Worm (Caenorhabditis elegans) whole organism, late embryonic: Measurements from ENCODE around the gene F58B4.7.

Experiments used
- C38D4.7 ChIP-seq: fragments of 200-800 bp; sonication (Bioruptor generic); optimal IDR thresholded peaks from 2 replicates; lab custom pipeline; 2018; ENCODE audit warnings: mild to moderate bottlenecking, missing genetic modification characterization, moderate library complexity, missing compliant biosample characterization
- K02D7.2 ChIP-seq: sonication (generic microtip); optimal IDR thresholded peaks from 2 replicates; lab custom pipeline; 2017; ENCODE audit warnings: mild to moderate bottlenecking, missing genetic modification characterization, missing compliant biosample characterization
- K09A11.1 ChIP-seq: sonication (generic microtip); optimal IDR thresholded peaks from 2 replicates; lab custom pipeline; 2017; ENCODE audit warnings: antibody characterized with exemption, mild to moderate bottlenecking, missing genetic modification characterization, missing compliant biosample characterization; ENCODE audit not compliant: insufficient read depth
- ama-1 ChIP-seq: fragments of 150-350 bp; optimal IDR thresholded peaks from 2 replicates; lab custom pipeline; 2014
- ceh-9 ChIP-seq: sonication (generic microtip); optimal IDR thresholded peaks from 2 replicates; lab custom pipeline; 2016; ENCODE audit warnings: mild to moderate bottlenecking, missing genetic modification characterization, inconsistent platforms, missing compliant biosample characterization
- elt-2 ChIP-seq: sonication (generic microtip); optimal IDR thresholded peaks from 2 replicates; lab custom pipeline; 2016; ENCODE audit warnings: missing genetic modification reagents, missing genetic modification characterization, missing compliant biosample characterization
- fkh-10 ChIP-seq: fragments of 150-350 bp; optimal IDR thresholded peaks from 2 replicates; lab custom pipeline; 2014; ENCODE audit warnings: missing biosample characterization, missing genetic modification reagents, missing genetic modification characterization
- hlh-8 ChIP-seq: sonication (generic microtip); optimal IDR thresholded peaks from 2 replicates; lab custom pipeline; 2016; ENCODE audit warnings: missing genotype, missing genetic modification characterization, missing compliant biosample characterization
- lin-11 ChIP-seq: fragments of 200-800 bp; sonication (Bioruptor generic); optimal IDR thresholded peaks from 2 replicates; lab custom pipeline; 2018; ENCODE audit warnings: mild to moderate bottlenecking, missing genetic modification characterization, missing compliant biosample characterization
- pha-4 ChIP-seq: fragments of 150-350 bp; optimal IDR thresholded peaks from 2 replicates; lab custom pipeline; 2018; ENCODE audit warnings: missing biosample characterization, missing genetic modification reagents, missing genetic modification characterization
- pqm-1 ChIP-seq: sonication (generic microtip); optimal IDR thresholded peaks from 2 replicates; lab custom pipeline; 2016; ENCODE audit warnings: missing genetic modification characterization, missing compliant biosample characterization
- unc-86 ChIP-seq: sonication (generic microtip); optimal IDR thresholded peaks from 2 replicates; lab custom pipeline; 2016; ENCODE audit warnings: missing genetic modification characterization, missing compliant biosample characterization

DNA sequence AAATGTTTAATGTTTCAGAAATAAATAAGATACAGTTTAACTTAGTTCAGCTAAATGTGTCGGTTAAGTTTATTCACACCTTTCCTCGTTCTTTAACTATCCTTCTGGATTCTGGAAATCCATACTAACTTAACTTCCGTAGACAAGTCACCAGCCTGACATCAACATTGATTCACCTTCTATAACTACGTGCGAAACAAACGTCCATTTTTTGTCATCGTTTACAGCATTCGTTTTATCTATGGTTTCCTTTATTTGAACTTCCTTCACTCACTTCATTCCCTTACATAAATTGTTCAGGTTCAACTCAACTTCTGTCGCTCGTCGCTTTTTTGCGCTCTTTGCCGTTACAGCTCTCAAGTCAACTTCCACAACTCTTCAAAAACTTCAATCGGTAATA is 18.0 kb upstream of the F58B4.7 start, which contains the start of gene F17C11.26:
- no peak for TF ChIP-seq K02D7.2 (tag; lab: Kevin White, UChicago)
- TF ChIP-seq fkh-10 (GFP tag; lab: Kevin White, UChicago): no peak
- TF ChIP-seq ceh-9 (tag; lab: Kevin White, UChicago): no peak
- TF ChIP-seq unc-86 (tag; lab: Kevin White, UChicago): no peak
- TF ChIP-seq C38D4.7 (GFP tag; lab: Kevin White, UChicago): no peak
- no peak for TF ChIP-seq ama-1 (lab: Kevin White, UChicago)
- no peak for TF ChIP-seq elt-2
- TF ChIP-seq K09A11.1: no peak
- TF ChIP-seq hlh-8 (tag; lab: Kevin White, UChicago): no peak
- no peak for TF ChIP-seq pqm-1
- TF ChIP-seq lin-11 (tag; lab: Kevin White, UChicago): no peak
- TF ChIP-seq pha-4 (tag; lab: Kevin White, UChicago): no peak
